Worm (Caenorhabditis elegans) whole organism, late embryonic: Measurements from ENCODE around the gene pho-11.

Experiments used
- K09A11.1 ChIP-seq: sonication (generic microtip); optimal IDR thresholded peaks from 2 replicates; lab custom pipeline; 2017; ENCODE audit warnings: antibody characterized with exemption, mild to moderate bottlenecking, missing genetic modification characterization, missing compliant biosample characterization; ENCODE audit not compliant: insufficient read depth
- ceh-9 ChIP-seq: sonication (generic microtip); optimal IDR thresholded peaks from 2 replicates; lab custom pipeline; 2016; ENCODE audit warnings: mild to moderate bottlenecking, missing genetic modification characterization, inconsistent platforms, missing compliant biosample characterization
- dmd-4 ChIP-seq: sonication (generic microtip); optimal IDR thresholded peaks from 2 replicates; lab custom pipeline; 2016; ENCODE audit warnings: borderline replicate concordance, missing genetic modification characterization, missing compliant biosample characterization
- lim-6 ChIP-seq: sonication (generic microtip); optimal IDR thresholded peaks from 2 replicates; lab custom pipeline; 2016; ENCODE audit warnings: missing genetic modification characterization, missing compliant biosample characterization
- mec-3 ChIP-seq: sonication (generic microtip); optimal IDR thresholded peaks from 2 replicates; lab custom pipeline; 2016; ENCODE audit warnings: borderline replicate concordance, missing genetic modification characterization, missing compliant biosample characterization
- nhr-11 ChIP-seq: fragments of 150-350 bp; optimal IDR thresholded peaks from 2 replicates; lab custom pipeline; 2014; ENCODE audit warnings: missing biosample characterization, missing genetic modification characterization
- rnt-1 ChIP-seq: sonication (generic microtip); optimal IDR thresholded peaks from 2 replicates; lab custom pipeline; 2016; ENCODE audit warnings: missing genetic modification characterization, missing compliant biosample characterization

- TF ChIP-seq ceh-9 (tag; lab: Kevin White, UChicago) (no peak), mec-3 (tag; lab: Kevin White, UChicago) (no peak), dmd-4 (tag; lab: Kevin White, UChicago) (no peak), nhr-11 (tag; lab: Kevin White, UChicago) (no peak), rnt-1 (tag; lab: Kevin White, UChicago) (no peak), lim-6 (tag; lab: Kevin White, UChicago) (no peak), K09A11.1 (tag; lab: Kevin White, UChicago) (no peak)
Observed at ce11 chrII:9943837-9944236, 12.2 kb downstream of the pho-11 start, which contains the start of gene flad-1.
